Worm (Caenorhabditis elegans) whole organism, late embryonic: ENCODE results near the gene Y32F6A.5.

Source experiments
- ama-1 ChIP-seq: fragments of 150-350 bp; optimal IDR thresholded peaks from 2 replicates; lab custom pipeline; 2014
- ceh-24 ChIP-seq: sonication (generic microtip); optimal IDR thresholded peaks from 2 replicates; lab custom pipeline; 2016; ENCODE audit warnings: mild to moderate bottlenecking, missing genetic modification characterization, missing compliant biosample characterization
- ceh-30 ChIP-seq: fragments of 150-350 bp; optimal IDR thresholded peaks from 2 replicates; lab custom pipeline; 2014; ENCODE audit warnings: missing biosample characterization, missing genetic modification characterization
- ceh-9 ChIP-seq: sonication (generic microtip); optimal IDR thresholded peaks from 2 replicates; lab custom pipeline; 2016; ENCODE audit warnings: mild to moderate bottlenecking, missing genetic modification characterization, inconsistent platforms, missing compliant biosample characterization
- dve-1 ChIP-seq: sonication (generic microtip); optimal IDR thresholded peaks from 2 replicates; lab custom pipeline; 2017; ENCODE audit warnings: antibody characterized with exemption, mild to moderate bottlenecking, missing genetic modification characterization, missing compliant biosample characterization
- hlh-15 ChIP-seq: sonication (generic microtip); optimal IDR thresholded peaks from 2 replicates; lab custom pipeline; 2016; ENCODE audit warnings: missing genetic modification characterization, missing compliant biosample characterization
- lim-6 ChIP-seq: sonication (generic microtip); optimal IDR thresholded peaks from 2 replicates; lab custom pipeline; 2016; ENCODE audit warnings: missing genetic modification characterization, missing compliant biosample characterization
- lin-11 ChIP-seq: fragments of 200-800 bp; sonication (Bioruptor generic); optimal IDR thresholded peaks from 2 replicates; lab custom pipeline; 2018; ENCODE audit warnings: mild to moderate bottlenecking, missing genetic modification characterization, missing compliant biosample characterization
- mec-3 ChIP-seq: sonication (generic microtip); optimal IDR thresholded peaks from 2 replicates; lab custom pipeline; 2016; ENCODE audit warnings: borderline replicate concordance, missing genetic modification characterization, missing compliant biosample characterization
- nfya-1 ChIP-seq: sonication (generic microtip); optimal IDR thresholded peaks from 2 replicates; lab custom pipeline; 2017; ENCODE audit warnings: missing genetic modification characterization, mild to moderate bottlenecking, missing compliant biosample characterization, antibody characterized with exemption, moderate library complexity
- pha-4 ChIP-seq: fragments of 150-350 bp; optimal IDR thresholded peaks from 2 replicates; lab custom pipeline; 2018; ENCODE audit warnings: missing biosample characterization, missing genetic modification reagents, missing genetic modification characterization
- unc-86 ChIP-seq: sonication (generic microtip); optimal IDR thresholded peaks from 2 replicates; lab custom pipeline; 2016; ENCODE audit warnings: missing genetic modification characterization, missing compliant biosample characterization

DNA sequence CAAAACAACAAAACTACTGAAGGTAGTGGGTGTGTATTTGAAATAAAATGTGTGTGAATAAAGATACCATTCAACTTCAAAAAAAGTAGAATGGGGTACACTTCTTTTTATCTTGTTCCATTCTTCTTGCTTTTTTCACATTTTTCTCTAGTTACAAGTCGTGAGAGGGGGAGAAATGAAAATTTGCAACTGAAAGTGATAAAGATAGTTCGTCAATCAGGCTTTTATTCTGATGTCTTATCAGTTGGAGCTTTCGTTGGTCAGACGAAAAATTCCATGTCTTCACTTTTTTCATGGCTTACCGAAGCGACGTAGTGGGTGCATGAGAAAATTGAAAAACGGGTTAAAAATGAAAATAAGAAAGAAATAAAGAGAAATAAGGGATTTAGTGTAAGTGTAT, 19.7 kb downstream of the Y32F6A.5 start, which contains the start of gene Y32F6A.4:
- TF ChIP-seq pha-4 (tag; lab: Kevin White, UChicago) = no peak
- no peak for TF ChIP-seq lin-11 (tag; lab: Kevin White, UChicago)
- no peak for TF ChIP-seq ama-1 (lab: Kevin White, UChicago)
- TF ChIP-seq ceh-30 (tag; lab: Kevin White, UChicago) = no peak
- no peak for TF ChIP-seq dve-1 (tag; lab: Kevin White, UChicago)
- TF ChIP-seq lim-6 (tag; lab: Kevin White, UChicago) = no peak
- TF ChIP-seq ceh-24 (tag; lab: Kevin White, UChicago) = no peak
- TF ChIP-seq unc-86 (tag; lab: Kevin White, UChicago) = no peak
- TF ChIP-seq hlh-15 = no peak
- no peak for TF ChIP-seq nfya-1 (tag; lab: Kevin White, UChicago)
- TF ChIP-seq mec-3 (tag; lab: Kevin White, UChicago) = no peak
- TF ChIP-seq ceh-9 (tag; lab: Kevin White, UChicago) = no peak
